Comparison of ENCODE assay signal across 1 fruit fly cellular context in genomic region chr3R:21365262-21365661, dm6.
TF ChIP-seq lines count a peak whose summit lies in the region.

No protein-coding gene starts in this region.

TF ChIP-seq in whole organism, embryonic, 481 proteins besides CTCF, POLR2A, EP300 and RAD21 (continued from another document):
- TF ChIP-seq CG43689 (GFP tag; IDR thresholded peaks at IDR 0.05; lab: Robert Waterston, UW) (peak; percentile 81), luna (GFP tag; optimal IDR thresholded peaks at IDR 0.05; lab: Kevin White, UChicago) (peak; percentile 67), Bteb2 (GFP tag; optimal IDR thresholded peaks at IDR 0.05; lab: Kevin White, UChicago) (peak; percentile 92), pzg (GFP tag; optimal IDR thresholded peaks at IDR 0.05; lab: Kevin White, UChicago) (peak; percentile 60), CG6854 (GFP tag; optimal IDR thresholded peaks at IDR 0.05; lab: Kevin White, UChicago) (peak; percentile 85), CG10274 (GFP tag; optimal IDR thresholded peaks at IDR 0.05; lab: Kevin White, UChicago) (peak; percentile 84), gfzf (GFP tag; optimal IDR thresholded peaks at IDR 0.05; lab: Kevin White, UChicago) (peak; percentile 41), Neu2 (GFP tag; optimal IDR thresholded peaks at IDR 0.05; lab: Kevin White, UChicago; ENCODE audit: borderline replicate concordance) (peak; percentile 49), CG8359 (GFP tag; optimal IDR thresholded peaks at IDR 0.05; lab: Kevin White, UChicago; ENCODE audit: borderline replicate concordance) (peak; percentile 67), sna (GFP tag; IDR thresholded peaks at IDR 0.05; lab: Robert Waterston, UW; ENCODE audit: partially characterized antibody) (no peak), rib (GFP tag; IDR thresholded peaks at IDR 0.05; lab: Robert Waterston, UW) (peak; percentile 95), salm (tag; optimal IDR thresholded peaks at IDR 0.05; lab: Kevin White, UChicago) (peak; percentile 84), Meics (GFP tag; optimal IDR thresholded peaks at IDR 0.05; lab: Kevin White, UChicago) (peak; percentile 96), CG17912 (GFP tag; optimal IDR thresholded peaks at IDR 0.05; lab: Kevin White, UChicago) (peak; percentile 91), C15 (GFP tag; IDR thresholded peaks at IDR 0.05; lab: Robert Waterston, UW) (peak; percentile 75; the same call in 2 of the 3 replicates), CG12744 (GFP tag; optimal IDR thresholded peaks at IDR 0.05; lab: Kevin White, UChicago) (peak; percentile 92), ems (GFP tag; optimal IDR thresholded peaks at IDR 0.05; lab: Kevin White, UChicago) (peak; percentile 94), ken (GFP tag; IDR thresholded peaks at IDR 0.05; lab: Robert Waterston, UW) (peak; percentile 90), CG13123 (GFP tag; optimal IDR thresholded peaks at IDR 0.05; lab: Kevin White, UChicago) (peak; percentile 89), CG7271 (tag; optimal IDR thresholded peaks at IDR 0.05; lab: Kevin White, UChicago) (peak; percentile 70), danr (GFP tag; IDR thresholded peaks at IDR 0.05; lab: Robert Waterston, UW) (peak; percentile 90), Ravus (GFP tag; IDR thresholded peaks at IDR 0.05; lab: Robert Waterston, UW) (peak; percentile 75), slou (GFP tag; optimal IDR thresholded peaks at IDR 0.05; lab: Kevin White, UChicago) (peak; percentile 94), Jarid2 (GFP tag; optimal IDR thresholded peaks at IDR 0.05; lab: Kevin White, UChicago) (no peak), sisA (GFP tag; IDR thresholded peaks at IDR 0.05; lab: Robert Waterston, UW) (peak; percentile 94), CG17612 (GFP tag; IDR thresholded peaks at IDR 0.05; lab: Robert Waterston, UW) (peak; percentile 84), br (optimal IDR thresholded peaks at IDR 0.05; lab: Kevin White, UChicago) (no peak), CG2116 (GFP tag; optimal IDR thresholded peaks at IDR 0.05; lab: Kevin White, UChicago) (peak; percentile 93), CG15073 (GFP tag; optimal IDR thresholded peaks at IDR 0.05; lab: Kevin White, UChicago) (peak; percentile 75), Sry-β (GFP tag; optimal IDR thresholded peaks at IDR 0.05; lab: Kevin White, UChicago) (peak; percentile 68), Dbx (GFP tag; IDR thresholded peaks at IDR 0.05; lab: Robert Waterston, UW) (peak; percentile 93), abd-A (tag; optimal IDR thresholded peaks at IDR 0.05; lab: Kevin White, UChicago) (no peak), repo (GFP tag; optimal IDR thresholded peaks at IDR 0.05; lab: Kevin White, UChicago) (peak; percentile 76), CG8944 (GFP tag; optimal IDR thresholded peaks at IDR 0.05; lab: Kevin White, UChicago) (peak; percentile 93), Lim3 (GFP tag; IDR thresholded peaks at IDR 0.05; lab: Robert Waterston, UW) (peak; percentile 81)
